Worm (Caenorhabditis elegans): Measurements from ENCODE around the gene clec-239.

clec-239 gene

DNA sequence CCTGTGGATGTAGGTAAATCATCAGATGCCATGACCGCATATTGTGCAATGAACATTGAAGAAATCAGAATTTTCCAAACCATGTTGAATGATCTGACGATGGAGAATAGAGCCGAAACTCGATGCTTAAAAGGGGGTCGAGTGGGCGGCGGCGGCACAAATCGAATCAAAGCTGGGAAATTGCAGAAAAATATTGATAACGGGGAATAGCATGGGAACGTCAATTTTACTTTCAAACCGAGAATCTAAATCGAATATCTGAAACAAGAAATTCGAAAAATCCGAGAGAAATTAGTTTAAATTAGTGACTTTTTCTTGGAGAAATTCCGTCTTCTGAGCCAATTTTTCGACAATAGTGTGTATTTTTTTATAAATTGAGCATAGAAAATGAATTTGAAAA, 40.2 kb upstream of the clec-239 start, which contains the start of gene F09C6.10:
TSS of gene F09C6.10 (minus strand) at position 101 of the 400 bp plus-strand sequence.
- TF ChIP-seq tbx-2 (tag; optimal IDR thresholded peaks at IDR 0.05) (no peak), ref-2 (tag; optimal IDR thresholded peaks at IDR 0.05) (no peak), ahr-1 (tag; optimal IDR thresholded peaks at IDR 0.05) (no peak), pax-1 (tag; optimal IDR thresholded peaks at IDR 0.05) (no peak), pag-3 (tag; optimal IDR thresholded peaks at IDR 0.05; ENCODE audit: borderline replicate concordance) (no peak), elt-2 (tag; optimal IDR thresholded peaks at IDR 0.05) (no peak), che-1 (tag; optimal IDR thresholded peaks at IDR 0.05) (no peak), ama-1 (optimal IDR thresholded peaks at IDR 0.05) (no peak), fkh-10 (GFP tag; optimal IDR thresholded peaks at IDR 0.05) (no peak), sox-4 (tag; optimal IDR thresholded peaks at IDR 0.05) (no peak), C08G9.2 (tag; optimal IDR thresholded peaks at IDR 0.05) (no peak), hlh-30 (tag; optimal IDR thresholded peaks at IDR 0.05; ENCODE audit: insufficient read depth) (no peak), madf-2 (tag; optimal IDR thresholded peaks at IDR 0.05) (no peak), ets-4 (tag; optimal IDR thresholded peaks at IDR 0.05) (no peak), syd-9 (tag; optimal IDR thresholded peaks at IDR 0.05) (no peak)

DNA sequence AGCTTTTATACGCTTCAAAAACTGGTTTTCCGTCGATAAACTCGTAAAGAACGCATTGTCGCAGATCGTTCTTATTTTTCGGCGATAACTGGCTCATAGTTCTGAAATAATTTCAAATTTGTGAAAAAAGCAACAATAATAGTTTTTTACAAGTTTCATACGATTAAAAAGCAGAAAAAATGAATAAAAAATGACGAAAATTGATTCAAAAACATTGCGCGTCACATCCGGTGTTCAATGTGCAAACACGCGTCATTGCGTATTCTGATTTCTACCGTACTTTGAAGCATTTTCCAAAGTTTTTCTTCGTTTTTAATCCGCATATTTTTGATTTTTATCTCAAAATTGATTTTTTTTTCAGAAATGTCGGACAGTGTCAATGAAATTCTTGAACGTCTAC, 38.0 kb upstream of the clec-239 start, which contains the start of the genes fbxa-206 and Y102A5C.2:
TSS of gene fbxa-206 (minus strand) at position 101 of the 400 bp plus-strand sequence.
TSS of gene Y102A5C.2 (plus strand) at position 354 of the 400 bp plus-strand sequence.
- TF ChIP-seq hlh-30 (tag; optimal IDR thresholded peaks at IDR 0.05; ENCODE audit: insufficient read depth), result no peak
- no peak for TF ChIP-seq K02D7.2 (tag; optimal IDR thresholded peaks at IDR 0.05)
- TF ChIP-seq mec-3 (tag; optimal IDR thresholded peaks at IDR 0.05; ENCODE audit: borderline replicate concordance), result no peak
- TF ChIP-seq elt-4 (tag; optimal IDR thresholded peaks at IDR 0.05), result no peak
- no peak for TF ChIP-seq F13H6.1 (tag; optimal IDR thresholded peaks at IDR 0.05)
- no peak for TF ChIP-seq T23F11.4 (GFP tag; optimal IDR thresholded peaks at IDR 0.05)
- no peak for TF ChIP-seq K09A11.1 (tag; optimal IDR thresholded peaks at IDR 0.05; ENCODE audit: insufficient read depth)
- TF ChIP-seq lim-6 (tag; optimal IDR thresholded peaks at IDR 0.05), result no peak

DNA sequence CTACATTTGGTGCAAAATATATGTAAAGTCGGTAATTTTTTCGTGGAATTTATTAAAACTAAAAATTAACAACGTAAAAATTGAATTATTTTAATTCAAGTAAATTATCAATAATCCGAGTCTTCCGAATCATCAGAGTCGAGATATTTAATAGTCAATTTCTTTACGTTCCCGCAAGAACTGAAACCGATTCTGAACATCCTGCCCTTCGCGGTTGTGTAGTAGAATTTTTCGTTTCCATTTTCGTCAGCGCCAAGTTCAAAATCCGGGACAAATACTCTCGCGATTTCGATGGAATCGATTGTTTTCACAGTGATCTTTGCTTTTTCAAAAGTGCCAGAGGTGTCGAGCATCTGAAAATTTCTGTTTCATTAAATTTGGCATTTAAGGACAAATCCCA, 36.7 kb upstream of the clec-239 start:
- no peak for TF ChIP-seq zip-5 (tag; optimal IDR thresholded peaks at IDR 0.05)
- TF ChIP-seq mec-3 (tag; optimal IDR thresholded peaks at IDR 0.05; ENCODE audit: borderline replicate concordance), result no peak
- no peak for TF ChIP-seq unc-55 (GFP tag; optimal IDR thresholded peaks at IDR 0.05)
- no peak for TF ChIP-seq ceh-31 (tag; optimal IDR thresholded peaks at IDR 0.05)
- no peak for TF ChIP-seq nfya-1 (tag; optimal IDR thresholded peaks at IDR 0.05)
- TF ChIP-seq sox-2 (GFP tag; IDR thresholded peaks at IDR 0.05), result no peak
- TF ChIP-seq T23F11.4 (GFP tag; optimal IDR thresholded peaks at IDR 0.05), result no peak
- no peak for TF ChIP-seq unc-86 (tag; optimal IDR thresholded peaks at IDR 0.05)
- no peak for TF ChIP-seq Y22D7AL.16 (tag; optimal IDR thresholded peaks at IDR 0.05)
- TF ChIP-seq eyg-1 (tag; optimal IDR thresholded peaks at IDR 0.05), result no peak

ce11 chrV:16921952-16922351, 34.4 kb upstream of the clec-239 start, which contains the start of gene Y102A5C.4:
TSS of gene Y102A5C.4 (plus strand) at chrV:16922252.
- TF ChIP-seq elt-4 (tag; optimal IDR thresholded peaks at IDR 0.05) (no peak), pag-3 (tag; optimal IDR thresholded peaks at IDR 0.05; ENCODE audit: borderline replicate concordance) (no peak), ceh-45 (GFP tag; IDR thresholded peaks at IDR 0.05) (no peak), pqm-1 (tag; optimal IDR thresholded peaks at IDR 0.05) (no peak), tbx-2 (tag; optimal IDR thresholded peaks at IDR 0.05) (no peak), ceh-31 (tag; optimal IDR thresholded peaks at IDR 0.05) (no peak), hlh-15 (tag; optimal IDR thresholded peaks at IDR 0.05) (no peak), ceh-6 (GFP tag; optimal IDR thresholded peaks at IDR 0.05) (no peak), sdc-2 (tag; optimal IDR thresholded peaks at IDR 0.05) (no peak), C38D4.7 (GFP tag; optimal IDR thresholded peaks at IDR 0.05) (no peak), gmeb-2 (tag; optimal IDR thresholded peaks at IDR 0.05) (no peak), C08G9.2 (tag; optimal IDR thresholded peaks at IDR 0.05) (no peak), eyg-1 (tag; optimal IDR thresholded peaks at IDR 0.05) (no peak), T23F11.4 (GFP tag; optimal IDR thresholded peaks at IDR 0.05) (no peak), hlh-13 (GFP tag; optimal IDR thresholded peaks at IDR 0.05) (no peak), hlh-30 (tag; optimal IDR thresholded peaks at IDR 0.05; ENCODE audit: insufficient read depth) (no peak), ztf-16 (tag; optimal IDR thresholded peaks at IDR 0.05) (no peak)
